Worm (Caenorhabditis elegans) whole organism, late embryonic: Measurements from ENCODE around the gene let-413.

ENCODE experiments used
- C38D4.7 ChIP-seq: fragments of 200-800 bp; sonication (Bioruptor generic); optimal IDR thresholded peaks from 2 replicates; lab custom pipeline; 2018; ENCODE audit warnings: mild to moderate bottlenecking, missing genetic modification characterization, moderate library complexity, missing compliant biosample characterization
- F13H6.1 ChIP-seq: sonication (generic microtip); optimal IDR thresholded peaks from 2 replicates; lab custom pipeline; 2016; ENCODE audit warnings: missing genetic modification characterization, missing compliant biosample characterization
- K09A11.1 ChIP-seq: sonication (generic microtip); optimal IDR thresholded peaks from 2 replicates; lab custom pipeline; 2017; ENCODE audit warnings: antibody characterized with exemption, mild to moderate bottlenecking, missing genetic modification characterization, missing compliant biosample characterization; ENCODE audit not compliant: insufficient read depth
- Y22D7AL.16 ChIP-seq: sonication (generic microtip); optimal IDR thresholded peaks from 2 replicates; lab custom pipeline; 2016; ENCODE audit warnings: missing genetic modification characterization, missing compliant biosample characterization
- ceh-14 ChIP-seq: sonication (generic microtip); optimal IDR thresholded peaks from 2 replicates; lab custom pipeline; 2016; ENCODE audit warnings: missing genotype, missing genetic modification characterization, missing compliant biosample characterization
- ceh-19 ChIP-seq: fragments of 200-800 bp; sonication (Bioruptor generic); optimal IDR thresholded peaks from 2 replicates; lab custom pipeline; 2018; ENCODE audit warnings: mild to moderate bottlenecking, missing genetic modification characterization, missing compliant biosample characterization
- ceh-22 ChIP-seq: sonication (generic microtip); optimal IDR thresholded peaks from 2 replicates; lab custom pipeline; 2017; ENCODE audit warnings: missing biosample characterization, missing genetic modification characterization
- ceh-24 ChIP-seq: sonication (generic microtip); optimal IDR thresholded peaks from 2 replicates; lab custom pipeline; 2016; ENCODE audit warnings: mild to moderate bottlenecking, missing genetic modification characterization, missing compliant biosample characterization
- ceh-34 ChIP-seq: sonication (generic microtip); optimal IDR thresholded peaks from 2 replicates; lab custom pipeline; 2016; ENCODE audit warnings: mild to moderate bottlenecking, missing genetic modification characterization, missing compliant biosample characterization
- ceh-48 ChIP-seq: sonication (generic microtip); optimal IDR thresholded peaks from 2 replicates; lab custom pipeline; 2016; ENCODE audit warnings: missing genetic modification characterization, inconsistent platforms, missing compliant biosample characterization
- che-1 ChIP-seq: sonication (generic microtip); optimal IDR thresholded peaks from 2 replicates; lab custom pipeline; 2016; ENCODE audit warnings: mild to moderate bottlenecking, missing genetic modification characterization, missing compliant biosample characterization
- dmd-4 ChIP-seq: sonication (generic microtip); optimal IDR thresholded peaks from 2 replicates; lab custom pipeline; 2016; ENCODE audit warnings: borderline replicate concordance, missing genetic modification characterization, missing compliant biosample characterization
- elt-2 ChIP-seq: sonication (generic microtip); optimal IDR thresholded peaks from 2 replicates; lab custom pipeline; 2016; ENCODE audit warnings: missing genetic modification reagents, missing genetic modification characterization, missing compliant biosample characterization
- elt-4 ChIP-seq: sonication (generic microtip); optimal IDR thresholded peaks from 2 replicates; lab custom pipeline; 2016; ENCODE audit warnings: missing genetic modification characterization, missing compliant biosample characterization
- ets-4 ChIP-seq: sonication (generic microtip); optimal IDR thresholded peaks from 2 replicates; lab custom pipeline; 2016; ENCODE audit warnings: missing genetic modification characterization, missing compliant biosample characterization
- fax-1 ChIP-seq: sonication (generic microtip); optimal IDR thresholded peaks from 2 replicates; lab custom pipeline; 2016; ENCODE audit warnings: missing genotype, missing genetic modification characterization, missing compliant biosample characterization
- hlh-13 ChIP-seq: fragments of 200-800 bp; sonication (Bioruptor generic); optimal IDR thresholded peaks from 2 replicates; lab custom pipeline; 2018; ENCODE audit warnings: mild to moderate bottlenecking, missing genetic modification characterization, missing compliant biosample characterization
- hlh-15 ChIP-seq: sonication (generic microtip); optimal IDR thresholded peaks from 2 replicates; lab custom pipeline; 2016; ENCODE audit warnings: missing genetic modification characterization, missing compliant biosample characterization
- hlh-30 ChIP-seq: sonication (generic microtip); optimal IDR thresholded peaks from 2 replicates; lab custom pipeline; 2017; ENCODE audit warnings: antibody characterized with exemption, missing genetic modification characterization, missing compliant biosample characterization; ENCODE audit not compliant: insufficient read depth
- hlh-6 ChIP-seq: sonication (generic microtip); optimal IDR thresholded peaks from 2 replicates; lab custom pipeline; 2016; ENCODE audit warnings: missing genotype, missing genetic modification characterization, missing compliant biosample characterization
- hlh-8 ChIP-seq: sonication (generic microtip); optimal IDR thresholded peaks from 2 replicates; lab custom pipeline; 2016; ENCODE audit warnings: missing genotype, missing genetic modification characterization, missing compliant biosample characterization
- lin-11 ChIP-seq: fragments of 200-800 bp; sonication (Bioruptor generic); optimal IDR thresholded peaks from 2 replicates; lab custom pipeline; 2018; ENCODE audit warnings: mild to moderate bottlenecking, missing genetic modification characterization, missing compliant biosample characterization
- madf-2 ChIP-seq: sonication (generic microtip); optimal IDR thresholded peaks from 2 replicates; lab custom pipeline; 2017; ENCODE audit warnings: missing genetic modification characterization, missing compliant biosample characterization
- mec-3 ChIP-seq: sonication (generic microtip); optimal IDR thresholded peaks from 2 replicates; lab custom pipeline; 2016; ENCODE audit warnings: borderline replicate concordance, missing genetic modification characterization, missing compliant biosample characterization
- nfya-1 ChIP-seq: sonication (generic microtip); optimal IDR thresholded peaks from 2 replicates; lab custom pipeline; 2017; ENCODE audit warnings: missing genetic modification characterization, mild to moderate bottlenecking, missing compliant biosample characterization, antibody characterized with exemption, moderate library complexity
- nhr-11 ChIP-seq: fragments of 150-350 bp; optimal IDR thresholded peaks from 2 replicates; lab custom pipeline; 2014; ENCODE audit warnings: missing biosample characterization, missing genetic modification characterization
- nhr-232 ChIP-seq: sonication (generic microtip); optimal IDR thresholded peaks from 2 replicates; lab custom pipeline; 2016; ENCODE audit warnings: missing genetic modification characterization, missing compliant biosample characterization
- npax-4 ChIP-seq: sonication (generic microtip); optimal IDR thresholded peaks from 2 replicates; lab custom pipeline; 2016; ENCODE audit warnings: missing genetic modification characterization, missing compliant biosample characterization
- pag-3 ChIP-seq: sonication (generic microtip); optimal IDR thresholded peaks from 2 replicates; lab custom pipeline; 2016; ENCODE audit warnings: missing compliant biosample characterization, missing genetic modification characterization, borderline replicate concordance
- pat-9 ChIP-seq: fragments of 200-800 bp; sonication (Bioruptor generic); optimal IDR thresholded peaks from 2 replicates; lab custom pipeline; 2018; ENCODE audit warnings: mild to moderate bottlenecking, missing genetic modification characterization, moderate library complexity, missing compliant biosample characterization
- pax-1 ChIP-seq: fragments of 150-350 bp; optimal IDR thresholded peaks from 2 replicates; lab custom pipeline; 2014; ENCODE audit warnings: missing biosample characterization, missing genetic modification characterization
- pqm-1 ChIP-seq: sonication (generic microtip); optimal IDR thresholded peaks from 2 replicates; lab custom pipeline; 2016; ENCODE audit warnings: missing genetic modification characterization, missing compliant biosample characterization
- pros-1 ChIP-seq: fragments of 150-350 bp; optimal IDR thresholded peaks from 2 replicates; lab custom pipeline; 2014; ENCODE audit warnings: missing biosample characterization, missing genetic modification reagents, missing genetic modification characterization
- ref-2 ChIP-seq: sonication (generic microtip); optimal IDR thresholded peaks from 2 replicates; lab custom pipeline; 2016; ENCODE audit warnings: missing genetic modification characterization, missing compliant biosample characterization
- sox-2 ChIP-seq: fragments of 200-800 bp; sonication (Bioruptor generic); IDR thresholded peaks from 2 replicates; pipeline ENCODE4 v1.3.6; 2022; ENCODE audit warnings: missing genetic modification reagents, missing genetic modification characterization, missing compliant biosample characterization
- tbx-2 ChIP-seq: sonication (generic microtip); optimal IDR thresholded peaks from 2 replicates; lab custom pipeline; 2016; ENCODE audit warnings: missing genetic modification characterization, missing compliant biosample characterization
- tbx-7 ChIP-seq: sonication (generic microtip); optimal IDR thresholded peaks from 2 replicates; lab custom pipeline; 2016; ENCODE audit warnings: missing genotype, missing genetic modification characterization, missing compliant biosample characterization
- ttx-3 ChIP-seq: sonication (generic microtip); optimal IDR thresholded peaks from 2 replicates; lab custom pipeline; 2016; ENCODE audit warnings: missing genetic modification reagents, missing genetic modification characterization, missing compliant biosample characterization
- unc-3 ChIP-seq, 2 experiments: fragments of 200-800 bp in 1 of 2; sonication (Bioruptor generic) in 1 of 2; sonication (generic microtip) in 1 of 2; conservative IDR thresholded peaks in 1 of 2; optimal IDR thresholded peaks in 1 of 2; 2 replicates each; pipeline versions ENCODE4 v1.3.6 to Lab custom; 2016 to 2022; ENCODE audit warnings: missing compliant biosample characterization in 2 of 2, missing genetic modification characterization in 2 of 2, missing genetic modification reagents in 1 of 2
- unc-42 ChIP-seq: sonication (generic microtip); optimal IDR thresholded peaks from 2 replicates; lab custom pipeline; 2016; ENCODE audit warnings: missing genotype, missing genetic modification characterization, missing compliant biosample characterization
- unc-55 ChIP-seq: sonication (generic microtip); optimal IDR thresholded peaks from 2 replicates; lab custom pipeline; 2017; ENCODE audit warnings: missing biosample characterization, missing genetic modification reagents, missing genetic modification characterization
- unc-86 ChIP-seq: sonication (generic microtip); optimal IDR thresholded peaks from 2 replicates; lab custom pipeline; 2016; ENCODE audit warnings: missing genetic modification characterization, missing compliant biosample characterization
- zip-5 ChIP-seq: sonication (generic microtip); optimal IDR thresholded peaks from 2 replicates; lab custom pipeline; 2016; ENCODE audit warnings: missing genetic modification characterization, missing compliant biosample characterization

Gene let-413

DNA sequence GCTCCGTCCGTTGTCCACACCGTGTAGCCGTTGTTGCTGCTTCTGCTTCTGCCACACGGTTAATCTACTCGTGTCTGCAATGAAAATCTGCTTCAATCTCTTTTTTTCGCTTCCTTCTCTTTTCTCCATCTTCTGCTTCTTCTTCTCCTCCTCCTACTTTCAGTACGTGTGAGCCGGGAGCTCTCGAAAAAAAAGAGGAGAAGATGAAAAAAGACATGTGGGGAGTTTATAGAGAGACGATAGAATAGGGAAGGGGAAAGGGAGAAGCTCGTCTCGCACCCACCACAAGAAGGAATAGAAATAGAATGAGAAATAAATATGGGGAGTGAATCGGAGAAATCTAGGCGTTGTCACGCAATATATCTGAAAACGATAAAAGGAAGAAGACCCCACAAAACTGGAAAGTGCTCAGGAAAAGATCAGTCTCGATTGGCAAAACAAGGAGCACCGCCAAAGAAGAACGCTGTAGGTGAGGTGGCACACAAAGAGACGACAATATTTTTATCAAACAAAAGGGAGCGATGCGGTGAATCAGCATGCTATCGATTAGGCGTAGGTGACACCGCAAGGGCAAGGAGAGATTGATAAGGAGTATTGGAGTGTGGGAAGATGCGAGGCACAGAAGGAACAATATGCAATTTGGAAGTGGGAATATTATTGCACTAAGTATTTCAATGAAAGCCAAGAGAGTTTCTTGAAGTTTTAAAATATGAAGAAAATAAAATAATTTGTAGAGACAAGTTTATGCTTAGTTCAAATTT lies at the start of gene let-413:
Gene let-413 (minus strand): TSS at position 76 of the 761 bp plus-strand sequence.
- TF ChIP-seq pqm-1 (tag; lab: Kevin White, UChicago) (peak; percentile 1), unc-42 (tag; lab: Kevin White, UChicago) (peak; percentile 20), hlh-15 (tag; lab: Kevin White, UChicago) (no peak), pag-3 (tag; lab: Kevin White, UChicago) (no peak), elt-4 (tag; lab: Kevin White, UChicago) (no peak), dmd-4 (tag; lab: Kevin White, UChicago) (peak; percentile 26), ceh-48 (no peak), hlh-8 (tag; lab: Kevin White, UChicago) (no peak), ceh-14 (tag; lab: Kevin White, UChicago) (no peak), nhr-11 (tag; lab: Kevin White, UChicago) (no peak), ceh-34 (tag; lab: Kevin White, UChicago) (no peak), pax-1 (tag; lab: Kevin White, UChicago) (no peak), che-1 (tag; lab: Kevin White, UChicago) (no peak), nfya-1 (tag; lab: Kevin White, UChicago) (no peak), sox-2 (GFP tag; lab: Robert Waterston, UW) (no peak), hlh-30 (tag; lab: Kevin White, UChicago) (no peak), npax-4 (no peak), unc-86 (no peak), zip-5 (no peak), ets-4 (tag; lab: Kevin White, UChicago) (no peak), F13H6.1 (tag; lab: Kevin White, UChicago) (no peak), Y22D7AL.16 (tag; lab: Kevin White, UChicago) (no peak), K09A11.1 (tag; lab: Kevin White, UChicago) (no peak), lin-11 (tag; lab: Kevin White, UChicago) (no peak), C38D4.7 (GFP tag; lab: Kevin White, UChicago) (no peak), hlh-13 (no peak), ceh-22 (no peak), ceh-19 (GFP tag; lab: Kevin White, UChicago) (no peak), mec-3 (tag; lab: Kevin White, UChicago) (no peak), pat-9 (no peak), elt-2 (tag; lab: Kevin White, UChicago) (peak; percentile 56), pros-1 (no peak)
- TF ChIP-seq, all 69 proteins: peak for 4

DNA sequence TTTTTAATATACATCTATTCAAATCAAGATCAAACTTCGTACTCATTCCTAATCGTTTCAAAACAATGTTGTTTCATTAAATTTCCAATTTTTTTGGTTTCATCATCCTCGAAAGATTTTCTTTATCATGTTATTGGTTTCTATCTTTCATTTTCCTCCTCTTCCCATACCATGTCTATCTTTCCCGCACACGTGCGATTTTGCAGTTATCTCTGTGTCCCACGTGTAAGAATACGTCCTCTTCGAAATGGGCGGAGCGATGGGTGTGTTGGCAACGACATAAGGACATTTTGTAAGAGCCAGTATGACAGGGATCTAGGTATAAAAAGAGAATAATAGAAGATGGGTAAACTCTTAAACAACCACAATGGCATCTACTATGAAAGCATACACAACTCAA lies 48.8 kb upstream of the let-413 start, which contains the start of gene F43H9.4:
Gene F43H9.4 (plus strand): TSS at position 366 of the 400 bp plus-strand sequence.
- no peak for TF ChIP-seq madf-2 (tag; lab: Kevin White, UChicago)
- TF ChIP-seq unc-55 (GFP tag; lab: Kevin White, UChicago), result no peak
- TF ChIP-seq ceh-19 (GFP tag; lab: Kevin White, UChicago), result no peak
- no peak for TF ChIP-seq ceh-24 (tag; lab: Kevin White, UChicago)
- TF ChIP-seq nhr-232 (tag; lab: Kevin White, UChicago), result no peak
- TF ChIP-seq tbx-2 (tag; lab: Kevin White, UChicago), result no peak

DNA sequence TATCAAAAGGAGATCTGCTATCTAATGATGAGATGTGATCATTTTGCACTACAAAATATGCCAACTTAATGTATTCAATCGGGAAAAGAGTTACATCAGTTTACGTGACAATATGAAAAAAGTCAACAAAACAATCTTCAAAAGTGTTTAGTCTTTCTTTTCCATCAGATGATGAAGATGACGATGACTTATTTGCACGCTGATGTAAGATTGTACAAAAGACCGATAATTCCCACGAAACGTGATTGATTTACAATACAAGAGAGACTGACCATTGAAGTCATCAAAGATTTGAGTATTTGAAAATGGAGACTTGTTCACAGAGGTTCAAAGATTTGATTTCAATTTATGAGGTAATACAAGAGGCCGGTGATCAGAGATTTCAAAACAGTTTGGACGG lies 47.7 kb upstream of the let-413 start:
- no peak for TF ChIP-seq ceh-24 (tag; lab: Kevin White, UChicago)
- TF ChIP-seq pax-1 (tag; lab: Kevin White, UChicago), result no peak
- TF ChIP-seq fax-1, result no peak
- TF ChIP-seq tbx-2 (tag; lab: Kevin White, UChicago), result no peak
- no peak for TF ChIP-seq ref-2
- TF ChIP-seq ceh-34 (tag; lab: Kevin White, UChicago), result no peak
- TF ChIP-seq nhr-11 (tag; lab: Kevin White, UChicago), result no peak
- TF ChIP-seq tbx-7 (tag; lab: Kevin White, UChicago), result no peak
- TF ChIP-seq unc-3 (GFP tag; conservative IDR thresholded peaks at IDR 0.05; lab: Robert Waterston, UW), result no peak
- TF ChIP-seq unc-3 (tag; optimal IDR thresholded peaks at IDR 0.05; lab: Kevin White, UChicago), result no peak
- no peak for TF ChIP-seq unc-55 (GFP tag; lab: Kevin White, UChicago)
- no peak for TF ChIP-seq ttx-3
- no peak for TF ChIP-seq hlh-6 (tag; lab: Kevin White, UChicago)
- no peak for TF ChIP-seq pros-1
